Fruit fly (Drosophila melanogaster) whole organism, prepupa: ENCODE measurements around the gene drm.

Experiments
- Blimp-1 ChIP-seq: fragments of 200-800 bp; sonication (Bioruptor generic); optimal IDR thresholded peaks from 3 replicates; lab custom pipeline; 2017; ENCODE audit warnings: missing biosample characterization, missing genetic modification characterization, mild to moderate bottlenecking, moderate library complexity, missing genetic modification reagents
- CG10631 ChIP-seq: fragments of 200-800 bp; sonication (Bioruptor generic); optimal IDR thresholded peaks from 2 replicates; lab custom pipeline; 2016; ENCODE audit warnings: missing biosample characterization, missing genetic modification characterization
- CG10669 ChIP-seq: fragments of 200-800 bp; sonication (Bioruptor generic); optimal IDR thresholded peaks from 3 replicates; lab custom pipeline; 2018; ENCODE audit warnings: missing biosample characterization, mild to moderate bottlenecking, missing genetic modification characterization, moderate library complexity
- CG11762 ChIP-seq: fragments of 200-800 bp; sonication (Bioruptor generic); optimal IDR thresholded peaks from 3 replicates; lab custom pipeline; 2016; ENCODE audit warnings: missing biosample characterization, missing genetic modification characterization; ENCODE audit not compliant: insufficient read depth
- CG11902 ChIP-seq: fragments of 200-800 bp; sonication (Bioruptor generic); optimal IDR thresholded peaks from 3 replicates; lab custom pipeline; 2016; ENCODE audit warnings: missing biosample characterization, missing genetic modification characterization
- CG15336 ChIP-seq: fragments of 200-800 bp; sonication (Bioruptor generic); IDR thresholded peaks from 2 replicates; pipeline ENCODE4 v1.3.6; 2022; ENCODE audit warnings: missing biosample characterization, missing genetic modification characterization
- CG1621 ChIP-seq: fragments of 200-800 bp; sonication (Bioruptor generic); optimal IDR thresholded peaks from 3 replicates; lab custom pipeline; 2018; ENCODE audit warnings: missing biosample characterization, mild to moderate bottlenecking, missing genetic modification characterization
- CG16779 ChIP-seq: fragments of 200-800 bp; sonication (Bioruptor generic); optimal IDR thresholded peaks from 3 replicates; lab custom pipeline; 2017; ENCODE audit warnings: missing biosample characterization, mild to moderate bottlenecking, missing genetic modification characterization
- CG3032 ChIP-seq: fragments of 200-800 bp; optimal IDR thresholded peaks from 2 replicates; lab custom pipeline; 2019; ENCODE audit warnings: missing biosample characterization, mild to moderate bottlenecking, missing genetic modification characterization, moderate library complexity
- CG31627 ChIP-seq: fragments of 200-800 bp; sonication (Bioruptor generic); optimal IDR thresholded peaks from 3 replicates; lab custom pipeline; 2016; ENCODE audit warnings: missing biosample characterization, missing genetic modification characterization
- CG32006 ChIP-seq: fragments of 200-800 bp; sonication (Bioruptor generic); optimal IDR thresholded peaks from 3 replicates; lab custom pipeline; 2017; ENCODE audit warnings: missing biosample characterization, mild to moderate bottlenecking, missing genetic modification characterization
- CG34406 ChIP-seq: fragments of 200-800 bp; sonication (Bioruptor generic); optimal IDR thresholded peaks from 3 replicates; lab custom pipeline; 2016; ENCODE audit warnings: missing biosample characterization, missing genetic modification characterization
- CG3919 ChIP-seq: fragments of 200-800 bp; sonication (Bioruptor generic); optimal IDR thresholded peaks from 3 replicates; lab custom pipeline; 2016; ENCODE audit warnings: missing biosample characterization, missing genetic modification characterization
- CG4318 ChIP-seq: fragments of 200-800 bp; sonication (Bioruptor generic); optimal IDR thresholded peaks from 3 replicates; lab custom pipeline; 2017; ENCODE audit warnings: missing biosample characterization, mild to moderate bottlenecking, missing genetic modification characterization
- CG6163 ChIP-seq: fragments of 200-800 bp; sonication (Bioruptor generic); IDR thresholded peaks from 3 replicates; pipeline ENCODE4 v1.3.6; 2022; ENCODE audit warnings: missing biosample characterization, missing genetic modification characterization
- CG6808 ChIP-seq: fragments of 200-800 bp; sonication (Bioruptor generic); optimal IDR thresholded peaks from 3 replicates; lab custom pipeline; 2017; ENCODE audit warnings: missing biosample characterization, missing genetic modification characterization, mild to moderate bottlenecking, moderate library complexity, missing genetic modification reagents
- CG6854 ChIP-seq: fragments of 200-800 bp; sonication (Bioruptor generic); optimal IDR thresholded peaks from 2 replicates; lab custom pipeline; 2017; ENCODE audit warnings: missing biosample characterization, mild to moderate bottlenecking, missing genetic modification characterization
- CG8119 ChIP-seq: fragments of 200-800 bp; sonication (Bioruptor generic); IDR thresholded peaks from 3 replicates; pipeline ENCODE4 v1.3.6; 2022; ENCODE audit warnings: missing biosample characterization, missing genetic modification characterization
- CG8319 ChIP-seq: fragments of 200-800 bp; sonication (Bioruptor generic); optimal IDR thresholded peaks from 3 replicates; lab custom pipeline; 2016; ENCODE audit warnings: missing biosample characterization, missing genetic modification characterization
- CG8632 ChIP-seq: fragments of 200-800 bp; sonication (Bioruptor generic); optimal IDR thresholded peaks from 3 replicates; lab custom pipeline; 2016; ENCODE audit warnings: missing biosample characterization, missing genetic modification characterization
- CG9139 ChIP-seq: fragments of 200-800 bp; sonication (Bioruptor generic); optimal IDR thresholded peaks from 3 replicates; lab custom pipeline; 2017; ENCODE audit warnings: missing biosample characterization, mild to moderate bottlenecking, missing genetic modification characterization
- Eip75B ChIP-seq: fragments of 200-800 bp; sonication (Bioruptor generic); optimal IDR thresholded peaks from 3 replicates; lab custom pipeline; 2016; ENCODE audit warnings: missing biosample characterization, missing genetic modification characterization
- Eip78C ChIP-seq: fragments of 200-800 bp; sonication (Bioruptor generic); peaks from one replicate; lab custom pipeline; 2016; ENCODE audit warnings: missing biosample characterization, missing genetic modification characterization
- Ets21C ChIP-seq: fragments of 200-800 bp; sonication (Bioruptor generic); optimal IDR thresholded peaks from 3 replicates; lab custom pipeline; 2016; ENCODE audit warnings: missing biosample characterization, missing genetic modification characterization
- Ets96B ChIP-seq: fragments of 200-800 bp; optimal IDR thresholded peaks from 2 replicates; lab custom pipeline; 2019; ENCODE audit warnings: missing biosample characterization, mild to moderate bottlenecking, missing genetic modification characterization, moderate library complexity
- Gug ChIP-seq: fragments of 200-800 bp; sonication (Bioruptor generic); IDR thresholded peaks from 2 replicates; pipeline ENCODE4 v1.3.6; 2022; ENCODE audit warnings: missing biosample characterization, missing genetic modification characterization
- Hr4 ChIP-seq: fragments of 200-800 bp; sonication (Bioruptor generic); optimal IDR thresholded peaks from 3 replicates; lab custom pipeline; 2016; ENCODE audit warnings: missing biosample characterization, missing genetic modification characterization
- Met ChIP-seq: fragments of 200-800 bp; sonication (Bioruptor generic); optimal IDR thresholded peaks from 3 replicates; lab custom pipeline; 2016; ENCODE audit warnings: missing biosample characterization, missing genetic modification characterization
- OdsH ChIP-seq: fragments of 200-800 bp; sonication (Bioruptor generic); optimal IDR thresholded peaks from 3 replicates; lab custom pipeline; 2016; ENCODE audit warnings: missing biosample characterization, missing genetic modification characterization
- Smox ChIP-seq: fragments of 200-800 bp; sonication (Bioruptor generic); optimal IDR thresholded peaks from 3 replicates; lab custom pipeline; 2016; ENCODE audit warnings: missing biosample characterization, missing genetic modification characterization
- Sox14 ChIP-seq: fragments of 200-800 bp; sonication (Bioruptor generic); optimal IDR thresholded peaks from 3 replicates; lab custom pipeline; 2016; ENCODE audit warnings: missing biosample characterization, missing genetic modification characterization
- Sox15 ChIP-seq: fragments of 200-800 bp; sonication (Bioruptor generic); optimal IDR thresholded peaks from 3 replicates; lab custom pipeline; 2016; ENCODE audit warnings: missing biosample characterization, missing genetic modification characterization
- achi ChIP-seq: fragments of 200-800 bp; sonication (Bioruptor generic); optimal IDR thresholded peaks from 3 replicates; lab custom pipeline; 2016; ENCODE audit warnings: missing biosample characterization, missing genetic modification characterization
- acj6 ChIP-seq: fragments of 200-800 bp; sonication (Bioruptor generic); optimal IDR thresholded peaks from 3 replicates; lab custom pipeline; 2016; ENCODE audit warnings: missing biosample characterization, missing genetic modification characterization
- dsx ChIP-seq: fragments of 200-800 bp; optimal IDR thresholded peaks from 3 replicates; lab custom pipeline; 2019; ENCODE audit warnings: missing biosample characterization, mild to moderate bottlenecking, missing genetic modification characterization, moderate library complexity; ENCODE audit not compliant: poor library complexity, severe bottlenecking
- eg ChIP-seq: fragments of 200-800 bp; sonication (Bioruptor generic); IDR thresholded peaks from 3 replicates; pipeline ENCODE4 v1.3.6; 2022; ENCODE audit warnings: missing biosample characterization, missing genetic modification characterization
- esn ChIP-seq: fragments of 200-800 bp; sonication (Bioruptor generic); optimal IDR thresholded peaks from 2 replicates; lab custom pipeline; 2016; ENCODE audit warnings: missing biosample characterization, mild to moderate bottlenecking, missing genetic modification characterization, moderate library complexity
- fd59A ChIP-seq: fragments of 200-800 bp; sonication (Bioruptor generic); optimal IDR thresholded peaks from 2 replicates; lab custom pipeline; 2017; ENCODE audit warnings: missing biosample characterization, mild to moderate bottlenecking, missing genetic modification characterization, missing genetic modification reagents
- fkh ChIP-seq: fragments of 200-800 bp; sonication (Bioruptor generic); optimal IDR thresholded peaks from 3 replicates; lab custom pipeline; 2017; ENCODE audit warnings: missing biosample characterization, mild to moderate bottlenecking, missing genetic modification characterization, moderate library complexity
- net ChIP-seq: fragments of 200-800 bp; sonication (Bioruptor generic); optimal IDR thresholded peaks from 3 replicates; lab custom pipeline; 2016; ENCODE audit warnings: missing biosample characterization, missing genetic modification characterization
- pdm3 ChIP-seq: fragments of 200-800 bp; sonication (Bioruptor generic); optimal IDR thresholded peaks from 3 replicates; lab custom pipeline; 2016; ENCODE audit warnings: missing biosample characterization, missing genetic modification characterization
- salr ChIP-seq, 2 experiments: fragments of 200-800 bp; sonication (Bioruptor generic); optimal IDR thresholded peaks; 3 replicates each; lab custom pipeline; 2016 to 2018; ENCODE audit warnings: missing biosample characterization in 2 of 2, missing genetic modification characterization in 2 of 2, mild to moderate bottlenecking in 1 of 2
- spab ChIP-seq: fragments of 200-800 bp; sonication (Bioruptor generic); optimal IDR thresholded peaks from 2 replicates; lab custom pipeline; 2017; ENCODE audit warnings: missing biosample characterization, mild to moderate bottlenecking, missing genetic modification characterization, missing genetic modification reagents
- topi ChIP-seq: fragments of 200-800 bp; sonication (Bioruptor generic); optimal IDR thresholded peaks from 3 replicates; lab custom pipeline; 2016; ENCODE audit warnings: missing biosample characterization, missing genetic modification characterization
- vri ChIP-seq: fragments of 200-800 bp; sonication (Bioruptor generic); optimal IDR thresholded peaks from 3 replicates; lab custom pipeline; 2016; ENCODE audit warnings: missing biosample characterization, mild to moderate bottlenecking, missing genetic modification characterization

The drm gene

dm6 chr2L:3594000-3594399 is 55.0 kb downstream of the drm start (continued):
- peak; percentile 63 for TF ChIP-seq net (GFP tag; lab: Kevin White, UChicago)
- no peak for TF ChIP-seq CG6854
- peak; percentile 68 for TF ChIP-seq Sox15 (GFP tag; lab: Kevin White, UChicago)
- TF ChIP-seq dsx (GFP tag; lab: Kevin White, UChicago) = peak; percentile 89
- peak; percentile 84 for TF ChIP-seq OdsH (GFP tag; lab: Kevin White, UChicago)
- TF ChIP-seq acj6 (GFP tag; lab: Kevin White, UChicago) = peak; percentile 82
- peak; percentile 93 for TF ChIP-seq Eip78C
- peak; percentile 84 for TF ChIP-seq CG31627 (GFP tag; lab: Kevin White, UChicago)
- peak; percentile 83 for TF ChIP-seq CG11902
- no peak for TF ChIP-seq CG4318
- peak; percentile 87 for TF ChIP-seq CG1621 (tag; lab: Kevin White, UChicago)
- peak; percentile 68 for TF ChIP-seq Smox
- peak; percentile 34; the same call in 1 of the 3 replicates for TF ChIP-seq CG8119
- TF ChIP-seq eg = peak; percentile 62; the same call in 2 of the 3 replicates
- peak; percentile 91 for TF ChIP-seq CG3032 (tag; lab: Kevin White, UChicago)
- peak; percentile 88 for TF ChIP-seq CG3919 (GFP tag; lab: Kevin White, UChicago)
- TF ChIP-seq CG34406 (GFP tag; lab: Kevin White, UChicago) = peak; percentile 76
- TF ChIP-seq topi = peak; percentile 80
- TF ChIP-seq Gug (GFP tag; lab: Robert Waterston, UW) = peak; percentile 63; the same call in 1 of the 2 replicates
- peak; percentile 66 for TF ChIP-seq Ets21C (GFP tag; lab: Kevin White, UChicago)
- peak; percentile 78 for TF ChIP-seq esn (GFP tag; lab: Kevin White, UChicago)
- peak; percentile 83 for TF ChIP-seq pdm3 (GFP tag; lab: Kevin White, UChicago)
- TF ChIP-seq CG11762 (GFP tag; lab: Kevin White, UChicago) = peak; percentile 46
- peak; percentile 88 for TF ChIP-seq fd59A (GFP tag; lab: Kevin White, UChicago)
- TF ChIP-seq CG6163 (GFP tag; lab: Robert Waterston, UW) = peak; percentile 93
- peak; percentile 76 for TF ChIP-seq Met (GFP tag; lab: Kevin White, UChicago)
- peak; percentile 3 for TF ChIP-seq CG16779 (tag; lab: Kevin White, UChicago)
- TF ChIP-seq fkh (GFP tag; lab: Kevin White, UChicago) = no peak
- peak; percentile 81 for TF ChIP-seq Eip75B (GFP tag; lab: Kevin White, UChicago)
- TF ChIP-seq achi (GFP tag; lab: Kevin White, UChicago) = peak; percentile 77
- peak; percentile 29 for TF ChIP-seq Hr4 (GFP tag; lab: Kevin White, UChicago)
- TF ChIP-seq spab (GFP tag; lab: Kevin White, UChicago) = peak; percentile 86
- peak; percentile 64 for TF ChIP-seq CG9139 (GFP tag; lab: Kevin White, UChicago)
- peak; percentile 39 for TF ChIP-seq Blimp-1 (GFP tag; lab: Kevin White, UChicago)
- peak; percentile 52 for TF ChIP-seq vri (GFP tag; lab: Kevin White, UChicago)
- TF ChIP-seq CG8632 (GFP tag; lab: Kevin White, UChicago) = peak; percentile 76
- TF ChIP-seq salr (GFP tag; optimal IDR thresholded peaks at IDR 0.05; lab: Kevin White, UChicago) = peak; percentile 47 to 88
- TF ChIP-seq CG6808 = peak; percentile 84
- TF ChIP-seq Sox14 (GFP tag; lab: Kevin White, UChicago) = peak; percentile 77
- TF ChIP-seq, all 60 proteins: peak for 50

dm6 chr2L:3594629-3595028 is 55.6 kb downstream of the drm start:
- TF ChIP-seq Ets21C (GFP tag; lab: Kevin White, UChicago) (no peak), CG3032 (tag; lab: Kevin White, UChicago) (peak; percentile 33), fd59A (GFP tag; lab: Kevin White, UChicago) (peak; percentile 23), eg (peak; percentile 36; the same call in 1 of the 3 replicates), CG3919 (GFP tag; lab: Kevin White, UChicago) (peak; percentile 17), OdsH (GFP tag; lab: Kevin White, UChicago) (peak; percentile 13), CG10669 (peak; percentile 21), spab (GFP tag; lab: Kevin White, UChicago) (peak; percentile 6), CG8319 (GFP tag; lab: Kevin White, UChicago) (no peak), CG10631 (GFP tag; lab: Kevin White, UChicago) (peak; percentile 41), CG15336 (GFP tag; lab: Robert Waterston, UW) (peak; percentile 40), CG11762 (GFP tag; lab: Kevin White, UChicago) (no peak), CG8632 (GFP tag; lab: Kevin White, UChicago) (no peak), Eip78C (peak; percentile 61), CG6163 (GFP tag; lab: Robert Waterston, UW) (peak; percentile 54; the same call in 2 of the 3 replicates), Ets96B (tag; lab: Kevin White, UChicago) (peak; percentile 56), achi (GFP tag; lab: Kevin White, UChicago) (peak; percentile 27), CG32006 (peak; percentile 36)
